Fruit fly (Drosophila melanogaster) whole organism: Measurements from ENCODE around the gene Cad74A.

Source experiments
- CG8478 ChIP-seq: fragments of >200 bp; optimal IDR thresholded peaks from 2 replicates; lab custom pipeline; 2018; ENCODE audit warnings: inconsistent platforms
- Dll ChIP-seq: fragments of >200 bp; optimal IDR thresholded peaks from 2 replicates; lab custom pipeline; 2017
- EcR ChIP-seq, 2 experiments: fragments of >200 bp; optimal IDR thresholded peaks; 2 replicates each; lab custom pipeline; 2017; ENCODE audit warnings: missing biosample characterization in 2 of 2, missing genetic modification characterization in 2 of 2, missing genetic modification reagents in 2 of 2
- pan ChIP-seq: fragments of >200 bp; optimal IDR thresholded peaks from 2 replicates; lab custom pipeline; 2017
- psq ChIP-seq: fragments of >200 bp; optimal IDR thresholded peaks from 2 replicates; lab custom pipeline; 2017
- usp ChIP-seq: fragments of >200 bp; optimal IDR thresholded peaks from 2 replicates; lab custom pipeline; 2017; ENCODE audit warnings: missing biosample characterization, missing genetic modification characterization, mixed read lengths

- TF ChIP-seq psq (lab: Kevin White, UChicago) (no peak), usp (GFP tag; lab: Kevin White, UChicago) (no peak), pan (lab: Kevin White, UChicago) (no peak), Dll (lab: Kevin White, UChicago) (no peak), CG8478 (lab: Kevin White, UChicago) (no peak), EcR (GFP tag; optimal IDR thresholded peaks at IDR 0.05; lab: Kevin White, UChicago) (no peak)
Observed at dm6 chr3L:17392412-17392811, 13.1 kb upstream of the Cad74A start.
